Fruit fly (Drosophila melanogaster): ENCODE data around the gene CG2186.

The CG2186 gene

DNA sequence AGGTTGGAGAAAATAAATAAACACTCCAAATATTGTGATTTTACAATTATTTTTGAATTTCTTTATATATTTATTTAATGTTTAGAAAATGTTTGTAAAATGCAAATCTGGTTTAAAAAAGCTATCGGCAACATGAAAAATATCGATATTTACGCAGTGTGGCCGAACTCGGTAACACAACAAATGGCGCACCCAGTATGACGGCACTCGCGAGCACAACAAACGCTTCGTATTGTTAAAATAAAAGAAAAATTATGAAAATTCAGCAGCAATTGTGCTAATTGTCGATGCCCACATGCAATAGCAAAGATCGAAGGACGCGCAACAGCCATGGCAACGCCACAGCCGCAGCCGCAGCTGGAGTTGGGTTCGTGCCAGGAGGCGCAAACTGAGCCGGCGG is 8.9 kb upstream of the CG2186 start, which contains the start of gene CG2202 (continued):
- TF ChIP-seq Mad (GFP tag; optimal IDR thresholded peaks at IDR 0.05) (no peak), Ets65A (GFP tag) (peak; percentile 78), so (GFP tag; IDR thresholded peaks at IDR 0.05) (no peak), ato (GFP tag; IDR thresholded peaks at IDR 0.05; ENCODE audit: partially characterized antibody) (no peak), Awh (GFP tag; IDR thresholded peaks at IDR 0.05) (no peak), amos (GFP tag; IDR thresholded peaks at IDR 0.05; ENCODE audit: partially characterized antibody) (peak; percentile 78), tin (GFP tag; optimal IDR thresholded peaks at IDR 0.05) (no peak), nom (GFP tag; optimal IDR thresholded peaks at IDR 0.05) (no peak), chif (GFP tag; optimal IDR thresholded peaks at IDR 0.05) (no peak), zen (tag; optimal IDR thresholded peaks at IDR 0.05) (no peak), CG4707 (GFP tag; optimal IDR thresholded peaks at IDR 0.05) (no peak), Ssrp (tag; optimal IDR thresholded peaks at IDR 0.05) (no peak), CG17186 (GFP tag; optimal IDR thresholded peaks at IDR 0.05) (no peak), bbx (GFP tag; IDR thresholded peaks at IDR 0.05; ENCODE audit: partially characterized antibody) (peak; percentile 61), CG10209 (GFP tag; optimal IDR thresholded peaks at IDR 0.05) (no peak)

dm6 chrX:10854686-10855085 is 2.8 kb upstream of the CG2186 start, which contains the start of gene feo:
Gene feo (minus strand): TSS chrX:10854869.
- no peak for TF ChIP-seq CG17359 (tag; optimal IDR thresholded peaks at IDR 0.05)
- no peak for TF ChIP-seq C15 (GFP tag; IDR thresholded peaks at IDR 0.05)
- TF ChIP-seq zfh1 (GFP tag; IDR thresholded peaks at IDR 0.05) = no peak
- TF ChIP-seq lov (optimal IDR thresholded peaks at IDR 0.05) = no peak
- TF ChIP-seq lov (GFP tag; IDR thresholded peaks at IDR 0.05) = no peak
- TF ChIP-seq stc (GFP tag; IDR thresholded peaks at IDR 0.05) = no peak
- peak; percentile 96 for TF ChIP-seq phol (tag; optimal IDR thresholded peaks at IDR 0.05)
- peak; percentile 29 for TF ChIP-seq CG2120 (GFP tag; optimal IDR thresholded peaks at IDR 0.05)
- TF ChIP-seq stwl (tag; optimal IDR thresholded peaks at IDR 0.05) = peak; percentile 39
- peak; percentile 57 for TF ChIP-seq Sry-δ (GFP tag; optimal IDR thresholded peaks at IDR 0.05)
- TF ChIP-seq row (GFP tag; IDR thresholded peaks at IDR 0.05) = peak; percentile 53
- TF ChIP-seq PHDP (tag; optimal IDR thresholded peaks at IDR 0.05) = no peak
- TF ChIP-seq CG17912 (GFP tag; optimal IDR thresholded peaks at IDR 0.05) = no peak
- no peak for TF ChIP-seq Dll (GFP tag; IDR thresholded peaks at IDR 0.05; ENCODE audit: partially characterized antibody)
- no peak for TF ChIP-seq CG9609 (GFP tag; optimal IDR thresholded peaks at IDR 0.05)
- TF ChIP-seq unc-4 (GFP tag; IDR thresholded peaks at IDR 0.05; ENCODE audit: partially characterized antibody) = no peak
- TF ChIP-seq CG11560 (tag; IDR thresholded peaks at IDR 0.05) = no peak
- no peak for TF ChIP-seq Rfx (GFP tag; IDR thresholded peaks at IDR 0.05)
- no peak for TF ChIP-seq CG31388 (GFP tag; optimal IDR thresholded peaks at IDR 0.05)
- TF ChIP-seq twi (tag; optimal IDR thresholded peaks at IDR 0.05) = no peak
- no peak for TF ChIP-seq sim (GFP tag; IDR thresholded peaks at IDR 0.05)
- TF ChIP-seq Optix (GFP tag; IDR thresholded peaks at IDR 0.05) = no peak
- TF ChIP-seq tup (GFP tag; optimal IDR thresholded peaks at IDR 0.05) = no peak
- no peak for TF ChIP-seq CG18619 (GFP tag; optimal IDR thresholded peaks at IDR 0.05)
- TF ChIP-seq gfzf (GFP tag; optimal IDR thresholded peaks at IDR 0.05) = peak; percentile 25
- peak; percentile 1 for TF ChIP-seq CG2712 (tag; optimal IDR thresholded peaks at IDR 0.05)
- TF ChIP-seq CG1024 (GFP tag; IDR thresholded peaks at IDR 0.05) = no peak
- no peak for TF ChIP-seq sima (GFP tag; optimal IDR thresholded peaks at IDR 0.05)
- peak; percentile 81 for TF ChIP-seq Med (GFP tag)
- peak; percentile 5 for TF ChIP-seq lilli (GFP tag; optimal IDR thresholded peaks at IDR 0.05)
- TF ChIP-seq tin (GFP tag; optimal IDR thresholded peaks at IDR 0.05) = no peak
- TF ChIP-seq Ravus (GFP tag; IDR thresholded peaks at IDR 0.05) = no peak
- no peak for TF ChIP-seq bowl (GFP tag; IDR thresholded peaks at IDR 0.05)
- TF ChIP-seq Neu2 (GFP tag; optimal IDR thresholded peaks at IDR 0.05; ENCODE audit: borderline replicate concordance) = no peak
- TF ChIP-seq HmgZ (tag; optimal IDR thresholded peaks at IDR 0.05) = peak; percentile 27
- no peak for TF ChIP-seq chif (GFP tag; optimal IDR thresholded peaks at IDR 0.05)
- no peak for TF ChIP-seq CG9437 (GFP tag; optimal IDR thresholded peaks at IDR 0.05)
- TF ChIP-seq CG12942 (GFP tag; optimal IDR thresholded peaks at IDR 0.05) = no peak

All from whole organism, embryonic.